Worm (Caenorhabditis elegans) whole organism, mixed stage, embryonic: Measurements from ENCODE around the gene rpn-1.
A peak's percentile ranks its signal among the peaks of the same experiment; 100 is the strongest.

Source experiments
- M03D4.4 ChIP-seq: sonication (generic microtip); optimal IDR thresholded peaks from 2 replicates; lab custom pipeline; 2017; ENCODE audit warnings: mild to moderate bottlenecking, missing genetic modification characterization, missing compliant biosample characterization
- bed-3 ChIP-seq: fragments of 200-800 bp; sonication (Bioruptor generic); optimal IDR thresholded peaks from 3 replicates; lab custom pipeline; 2018; ENCODE audit warnings: mild to moderate bottlenecking, missing genetic modification characterization, moderate library complexity, missing compliant biosample characterization
- blmp-1 ChIP-seq: fragments of 150-350 bp; optimal IDR thresholded peaks from 2 replicates; lab custom pipeline; 2014; ENCODE audit warnings: missing biosample characterization, missing genetic modification characterization
- ceh-39 ChIP-seq: fragments of 150-350 bp; optimal IDR thresholded peaks from 2 replicates; lab custom pipeline; 2014; ENCODE audit warnings: missing biosample characterization, missing genetic modification characterization
- ceh-43 ChIP-seq: fragments of 200-800 bp; sonication (Bioruptor generic); optimal IDR thresholded peaks from 2 replicates; lab custom pipeline; 2018; ENCODE audit warnings: mild to moderate bottlenecking, missing genetic modification characterization, moderate library complexity, missing compliant biosample characterization
- ceh-83 ChIP-seq: fragments of 200-800 bp; sonication (Bioruptor generic); optimal IDR thresholded peaks from 2 replicates; lab custom pipeline; 2018; ENCODE audit warnings: mild to moderate bottlenecking, missing genetic modification characterization, missing compliant biosample characterization
- ces-1 ChIP-seq: fragments of 150-350 bp; optimal IDR thresholded peaks from 2 replicates; lab custom pipeline; 2014; ENCODE audit warnings: missing biosample characterization, missing genetic modification reagents, missing genetic modification characterization
- cnd-1 ChIP-seq: fragments of 200-800 bp; sonication (Bioruptor generic); optimal IDR thresholded peaks from 2 replicates; lab custom pipeline; 2018; ENCODE audit warnings: mild to moderate bottlenecking, missing genetic modification characterization, missing compliant biosample characterization
- drap-1 ChIP-seq: fragments of 200-800 bp; sonication (Bioruptor generic); optimal IDR thresholded peaks from 3 replicates; lab custom pipeline; 2018; ENCODE audit warnings: mild to moderate bottlenecking, missing genetic modification characterization, missing compliant biosample characterization
- elt-1 ChIP-seq: sonication (generic microtip); optimal IDR thresholded peaks from 2 replicates; lab custom pipeline; 2017; ENCODE audit warnings: missing genetic modification characterization, mild to moderate bottlenecking, missing compliant biosample characterization, antibody characterized with exemption, moderate library complexity, borderline replicate concordance; ENCODE audit not compliant: insufficient read depth
- elt-3 ChIP-seq: fragments of 150-350 bp; optimal IDR thresholded peaks from 2 replicates; lab custom pipeline; 2014; ENCODE audit warnings: missing biosample characterization, missing genetic modification characterization
- flh-1 ChIP-seq: fragments of 200-800 bp; sonication (Bioruptor generic); optimal IDR thresholded peaks from 2 replicates; lab custom pipeline; 2018; ENCODE audit warnings: mild to moderate bottlenecking, missing genetic modification characterization, moderate library complexity, missing compliant biosample characterization
- ham-2 ChIP-seq: fragments of 200-800 bp; sonication (Bioruptor generic); optimal IDR thresholded peaks from 2 replicates; lab custom pipeline; 2018; ENCODE audit warnings: mild to moderate bottlenecking, missing genetic modification characterization, missing compliant biosample characterization
- hlh-1 ChIP-seq: fragments of 150-350 bp; optimal IDR thresholded peaks from 2 replicates; lab custom pipeline; 2014; ENCODE audit warnings: missing biosample characterization, missing genetic modification reagents, missing genetic modification characterization
- lin-13 ChIP-seq: fragments of 150-350 bp; optimal IDR thresholded peaks from 2 replicates; lab custom pipeline; 2014; ENCODE audit warnings: missing biosample characterization, missing genetic modification characterization
- lin-32 ChIP-seq: fragments of 200-800 bp; sonication (Bioruptor generic); optimal IDR thresholded peaks from 2 replicates; lab custom pipeline; 2018; ENCODE audit warnings: mild to moderate bottlenecking, missing genetic modification characterization, missing compliant biosample characterization
- lsy-2 ChIP-seq: fragments of 150-350 bp; optimal IDR thresholded peaks from 2 replicates; lab custom pipeline; 2014; ENCODE audit warnings: missing biosample characterization, missing genetic modification characterization
- mab-5 ChIP-seq: fragments of 150-350 bp; optimal IDR thresholded peaks from 2 replicates; lab custom pipeline; 2014; ENCODE audit warnings: missing biosample characterization, missing genetic modification characterization
- mep-1 ChIP-seq: fragments of 150-350 bp; optimal IDR thresholded peaks from 2 replicates; lab custom pipeline; 2017; ENCODE audit warnings: missing biosample characterization, missing genetic modification reagents, missing genetic modification characterization, inconsistent platforms
- mls-2 ChIP-seq: sonication (generic microtip); optimal IDR thresholded peaks from 2 replicates; lab custom pipeline; 2016; ENCODE audit warnings: mild to moderate bottlenecking, missing genetic modification characterization, moderate library complexity, missing compliant biosample characterization
- nhr-12 ChIP-seq: fragments of 150-350 bp; optimal IDR thresholded peaks from 2 replicates; lab custom pipeline; 2014; ENCODE audit warnings: missing biosample characterization, missing genetic modification characterization
- nhr-2 ChIP-seq: fragments of 150-350 bp; optimal IDR thresholded peaks from 2 replicates; lab custom pipeline; 2014; ENCODE audit warnings: missing biosample characterization, missing genetic modification characterization
- nhr-237 ChIP-seq: fragments of 150-350 bp; optimal IDR thresholded peaks from 2 replicates; lab custom pipeline; 2014; ENCODE audit warnings: missing biosample characterization, missing genetic modification characterization
- nhr-28 ChIP-seq: fragments of 150-350 bp; optimal IDR thresholded peaks from 2 replicates; lab custom pipeline; 2014; ENCODE audit warnings: missing biosample characterization, missing genetic modification characterization
- nhr-76 ChIP-seq: sonication (generic microtip); optimal IDR thresholded peaks from 2 replicates; lab custom pipeline; 2017; ENCODE audit warnings: missing biosample characterization, missing genetic modification characterization
- pha-4 ChIP-seq: fragments of 150-350 bp; optimal IDR thresholded peaks from 2 replicates; lab custom pipeline; 2018; ENCODE audit warnings: missing biosample characterization, missing genetic modification reagents, missing genetic modification characterization
- sem-2 ChIP-seq: fragments of 200-800 bp; sonication (Bioruptor generic); optimal IDR thresholded peaks from 2 replicates; lab custom pipeline; 2018; ENCODE audit warnings: mild to moderate bottlenecking, missing genetic modification characterization, missing compliant biosample characterization
- snpc-4 ChIP-seq: fragments of 150-350 bp; optimal IDR thresholded peaks from 2 replicates; lab custom pipeline; 2014; ENCODE audit warnings: missing biosample characterization, missing genetic modification characterization
- sptf-1 ChIP-seq: sonication (generic microtip); optimal IDR thresholded peaks from 2 replicates; lab custom pipeline; 2017; ENCODE audit warnings: mild to moderate bottlenecking, missing genetic modification characterization, moderate library complexity, missing compliant biosample characterization
- tbx-8 ChIP-seq: fragments of 200-800 bp; sonication (Bioruptor generic); optimal IDR thresholded peaks from 2 replicates; lab custom pipeline; 2018; ENCODE audit warnings: mild to moderate bottlenecking, missing genetic modification characterization, moderate library complexity, missing compliant biosample characterization
- unc-120 ChIP-seq: sonication (generic microtip); optimal IDR thresholded peaks from 2 replicates; lab custom pipeline; 2017; ENCODE audit warnings: missing genetic modification characterization, missing compliant biosample characterization; ENCODE audit not compliant: poor library complexity, severe bottlenecking
- unc-39 ChIP-seq: fragments of 150-350 bp; optimal IDR thresholded peaks from 2 replicates; lab custom pipeline; 2014; ENCODE audit warnings: missing biosample characterization, missing genetic modification characterization
- unc-62 ChIP-seq: fragments of 150-350 bp; optimal IDR thresholded peaks from 2 replicates; lab custom pipeline; 2014; ENCODE audit warnings: missing biosample characterization, missing genetic modification reagents, missing genetic modification characterization
- zip-8 ChIP-seq: fragments of 150-350 bp; optimal IDR thresholded peaks from 2 replicates; lab custom pipeline; 2014; ENCODE audit warnings: missing biosample characterization, missing genetic modification characterization
- ztf-11 ChIP-seq: fragments of 150-350 bp; optimal IDR thresholded peaks from 2 replicates; lab custom pipeline; 2014; ENCODE audit warnings: missing biosample characterization, missing genetic modification characterization

The rpn-1 gene

ce11 chrIV:6919318-6919717 is 9.6 kb upstream of the rpn-1 start, which contains the start of gene ruvb-2:
TSS of gene ruvb-2 (minus strand) at chrIV:6919406.
- TF ChIP-seq sptf-1 (tag; lab: Kevin White, UChicago) (peak; percentile 38), blmp-1 (tag; lab: Kevin White, UChicago) (peak; percentile 27), sem-2 (no peak), pha-4 (tag; lab: Kevin White, UChicago) (peak; percentile 59), lin-13 (tag; lab: Kevin White, UChicago) (peak; percentile 58), mep-1 (tag; lab: Kevin White, UChicago) (peak; percentile 65), zip-8 (tag; lab: Kevin White, UChicago) (no peak), ztf-11 (tag; lab: Kevin White, UChicago) (no peak), ham-2 (GFP tag; lab: Kevin White, UChicago) (no peak), bed-3 (GFP tag; lab: Kevin White, UChicago) (no peak), nhr-28 (tag; lab: Kevin White, UChicago) (no peak), nhr-2 (tag; lab: Kevin White, UChicago) (peak; percentile 4), nhr-237 (peak; percentile 69), unc-62 (GFP tag; lab: Kevin White, UChicago) (no peak), unc-120 (tag; lab: Kevin White, UChicago) (no peak), unc-39 (tag; lab: Kevin White, UChicago) (no peak), tbx-8 (GFP tag; lab: Kevin White, UChicago) (no peak), hlh-1 (no peak), mab-5 (tag; lab: Kevin White, UChicago) (no peak), cnd-1 (tag; lab: Kevin White, UChicago) (no peak), ceh-39 (no peak), elt-1 (no peak), drap-1 (GFP tag; lab: Kevin White, UChicago) (no peak), lsy-2 (tag; lab: Kevin White, UChicago) (peak; percentile 81), mls-2 (tag; lab: Kevin White, UChicago) (no peak), ceh-43 (peak; percentile 42), M03D4.4 (no peak), nhr-12 (tag; lab: Kevin White, UChicago) (no peak), nhr-76 (tag; lab: Kevin White, UChicago) (no peak), snpc-4 (no peak), lin-32 (no peak), ces-1 (GFP tag; lab: Kevin White, UChicago) (peak; percentile 93), ceh-83 (GFP tag; lab: Kevin White, UChicago) (no peak), elt-3 (tag; lab: Kevin White, UChicago) (no peak), flh-1 (GFP tag; lab: Kevin White, UChicago) (no peak)

ce11 chrIV:6916831-6917230 is 7.1 kb upstream of the rpn-1 start:
- no peak for TF ChIP-seq elt-3 (tag; lab: Kevin White, UChicago)
- TF ChIP-seq ztf-11 (tag; lab: Kevin White, UChicago), result no peak
- TF ChIP-seq bed-3 (GFP tag; lab: Kevin White, UChicago), result no peak
- TF ChIP-seq mls-2 (tag; lab: Kevin White, UChicago), result no peak
- TF ChIP-seq mab-5 (tag; lab: Kevin White, UChicago), result no peak
- no peak for TF ChIP-seq sptf-1 (tag; lab: Kevin White, UChicago)
- no peak for TF ChIP-seq ceh-43
- no peak for TF ChIP-seq lin-13 (tag; lab: Kevin White, UChicago)
- TF ChIP-seq ceh-83 (GFP tag; lab: Kevin White, UChicago), result no peak
- no peak for TF ChIP-seq blmp-1 (tag; lab: Kevin White, UChicago)
- TF ChIP-seq nhr-2 (tag; lab: Kevin White, UChicago), result no peak
- TF ChIP-seq sem-2, result no peak
- no peak for TF ChIP-seq mep-1 (tag; lab: Kevin White, UChicago)
- no peak for TF ChIP-seq M03D4.4
- no peak for TF ChIP-seq ceh-39
- no peak for TF ChIP-seq zip-8 (tag; lab: Kevin White, UChicago)
- TF ChIP-seq unc-120 (tag; lab: Kevin White, UChicago), result no peak
- TF ChIP-seq lin-32, result no peak
- no peak for TF ChIP-seq flh-1 (GFP tag; lab: Kevin White, UChicago)
- TF ChIP-seq unc-62 (GFP tag; lab: Kevin White, UChicago), result no peak

- TF ChIP-seq hlh-1 (no peak), lin-32 (no peak), mls-2 (tag; lab: Kevin White, UChicago) (no peak), elt-3 (tag; lab: Kevin White, UChicago) (no peak), ztf-11 (tag; lab: Kevin White, UChicago) (no peak), nhr-12 (tag; lab: Kevin White, UChicago) (no peak), sptf-1 (tag; lab: Kevin White, UChicago) (no peak), flh-1 (GFP tag; lab: Kevin White, UChicago) (no peak), blmp-1 (tag; lab: Kevin White, UChicago) (no peak), ceh-83 (GFP tag; lab: Kevin White, UChicago) (no peak), nhr-28 (tag; lab: Kevin White, UChicago) (no peak), snpc-4 (no peak), bed-3 (GFP tag; lab: Kevin White, UChicago) (no peak), unc-120 (tag; lab: Kevin White, UChicago) (no peak), unc-62 (GFP tag; lab: Kevin White, UChicago) (no peak), ham-2 (GFP tag; lab: Kevin White, UChicago) (no peak), lin-13 (tag; lab: Kevin White, UChicago) (no peak), cnd-1 (tag; lab: Kevin White, UChicago) (no peak)
Measured at ce11 chrIV:6912851-6913588, 3.3 kb upstream of the rpn-1 start, which contains the start of gene T22D1.3. TSS of gene T22D1.3 (plus strand) at chrIV:6913538.
